Worm (Caenorhabditis elegans) whole organism, midembryonic: ENCODE results near the gene Y66A7A.4.

Experiments
- T22C8.4 ChIP-seq: fragments of 200-800 bp; sonication (Bioruptor generic); IDR thresholded peaks from 2 replicates; pipeline ENCODE4 v1.3.6; 2022; ENCODE audit warnings: missing genetic modification characterization, missing compliant biosample characterization
- cog-1 ChIP-seq: sonication (generic microtip); optimal IDR thresholded peaks from 2 replicates; lab custom pipeline; 2016; ENCODE audit warnings: missing genetic modification characterization, missing compliant biosample characterization
- flt-1 ChIP-seq: fragments of 200-800 bp; sonication (Bioruptor generic); IDR thresholded peaks from 2 replicates; pipeline ENCODE4 v1.3.6; 2022; ENCODE audit warnings: missing genetic modification characterization, missing compliant biosample characterization
- klf-2 ChIP-seq: fragments of 200-800 bp; sonication (Bioruptor generic); conservative IDR thresholded peaks from 2 replicates; pipeline ENCODE4 v1.3.6; 2022; ENCODE audit warnings: missing genetic modification reagents, missing genetic modification characterization, missing compliant biosample characterization
- med-1 ChIP-seq: sonication (generic microtip); optimal IDR thresholded peaks from 2 replicates; lab custom pipeline; 2017; ENCODE audit warnings: missing genetic modification characterization, mild to moderate bottlenecking, missing compliant biosample characterization, antibody characterized with exemption, missing genetic modification reagents; ENCODE audit not compliant: insufficient read depth
- ref-1 ChIP-seq: fragments of 200-800 bp; sonication (Bioruptor generic); conservative IDR thresholded peaks from 2 replicates; pipeline ENCODE4 v1.3.6; 2022; ENCODE audit warnings: missing genetic modification reagents, missing genetic modification characterization, missing compliant biosample characterization
- tab-1 ChIP-seq: fragments of 200-800 bp; sonication (Bioruptor generic); IDR thresholded peaks from 2 replicates; pipeline ENCODE4 v1.3.6; 2022; ENCODE audit warnings: missing genetic modification characterization, missing compliant biosample characterization
- ztf-23 ChIP-seq: fragments of 200-800 bp; sonication (Bioruptor generic); IDR thresholded peaks from 2 replicates; pipeline ENCODE4 v1.3.6; 2022; ENCODE audit warnings: missing genetic modification reagents, missing genetic modification characterization, missing compliant biosample characterization
- ztf-29 ChIP-seq: fragments of 200-800 bp; sonication (Bioruptor generic); IDR thresholded peaks from 2 replicates; pipeline ENCODE4 v1.3.6; 2022; ENCODE audit warnings: missing genetic modification reagents, missing genetic modification characterization, missing compliant biosample characterization

Gene Y66A7A.4

DNA sequence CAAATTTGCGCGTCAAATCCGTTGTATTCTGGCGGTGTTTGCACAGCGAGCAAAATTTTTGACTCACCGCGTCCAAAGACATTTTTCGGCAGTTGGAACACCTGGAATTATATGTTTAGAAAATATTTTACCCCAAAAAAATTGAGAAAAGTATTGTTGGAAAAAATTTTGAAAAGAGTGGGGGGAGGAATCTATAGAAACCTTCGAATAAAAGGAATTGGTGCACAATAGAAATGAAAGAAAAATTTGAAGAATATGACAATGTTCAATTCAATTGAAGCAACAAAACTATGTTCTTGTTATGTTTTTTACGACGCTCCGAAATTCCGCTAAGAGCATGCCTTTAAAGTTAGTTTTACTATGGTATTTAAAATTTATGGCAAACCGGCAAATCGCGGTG, 16.9 kb downstream of the Y66A7A.4 start, which contains the start of gene Y66A7A.7:
TSS of gene Y66A7A.7 (minus strand) at position 101 of the 400 bp plus-strand sequence.
- TF ChIP-seq klf-2 (no peak), T22C8.4 (GFP tag; lab: Robert Waterston, UW) (no peak), ztf-29 (GFP tag; lab: Robert Waterston, UW) (no peak), tab-1 (no peak), med-1 (GFP tag; lab: Kevin White, UChicago) (no peak)

DNA sequence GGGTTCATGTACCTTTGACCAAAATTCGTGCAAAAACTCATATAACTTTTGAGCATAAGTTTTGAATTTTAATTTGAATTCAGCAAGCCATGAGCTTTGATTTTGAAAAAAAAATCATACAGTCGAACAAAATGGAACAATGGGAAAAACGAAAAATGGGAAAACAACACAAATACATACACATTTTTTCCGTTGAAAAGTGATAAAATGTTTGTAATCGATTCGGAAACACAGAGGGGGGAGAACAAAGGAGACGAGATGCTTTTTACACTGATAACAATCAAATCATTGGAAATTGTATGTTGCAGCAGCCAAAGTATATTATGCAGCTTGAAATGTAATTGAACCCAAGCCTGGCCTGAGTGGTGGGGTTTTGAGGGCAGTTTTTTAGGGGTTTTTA, 18.7 kb downstream of the Y66A7A.4 start:
- TF ChIP-seq ref-1 (GFP tag; lab: Robert Waterston, UW), result no peak
- TF ChIP-seq tab-1, result no peak
- TF ChIP-seq flt-1 (GFP tag; lab: Robert Waterston, UW), result no peak
- no peak for TF ChIP-seq T22C8.4 (GFP tag; lab: Robert Waterston, UW)
- TF ChIP-seq med-1 (GFP tag; lab: Kevin White, UChicago), result no peak
- TF ChIP-seq ztf-23 (GFP tag; lab: Robert Waterston, UW), result no peak
- no peak for TF ChIP-seq ztf-29 (GFP tag; lab: Robert Waterston, UW)
- TF ChIP-seq klf-2, result no peak
- TF ChIP-seq cog-1 (tag; lab: Kevin White, UChicago), result no peak

- TF ChIP-seq tab-1, result no peak
- no peak for TF ChIP-seq ztf-29 (GFP tag; lab: Robert Waterston, UW)
- TF ChIP-seq T22C8.4 (GFP tag; lab: Robert Waterston, UW), result no peak
- TF ChIP-seq cog-1 (tag; lab: Kevin White, UChicago), result no peak
- no peak for TF ChIP-seq ref-1 (GFP tag; lab: Robert Waterston, UW)
- no peak for TF ChIP-seq klf-2
- no peak for TF ChIP-seq ztf-23 (GFP tag; lab: Robert Waterston, UW)
- TF ChIP-seq flt-1 (GFP tag; lab: Robert Waterston, UW), result no peak
- TF ChIP-seq med-1 (GFP tag; lab: Kevin White, UChicago), result no peak
Measured at ce11 chrIII:11632376-11632775, 20.0 kb downstream of the Y66A7A.4 start.

ce11 chrIII:11633444-11633843, 21.0 kb downstream of the Y66A7A.4 start:
- TF ChIP-seq ztf-23 (GFP tag; lab: Robert Waterston, UW), result no peak
- no peak for TF ChIP-seq cog-1 (tag; lab: Kevin White, UChicago)
- TF ChIP-seq flt-1 (GFP tag; lab: Robert Waterston, UW), result no peak
- TF ChIP-seq ztf-29 (GFP tag; lab: Robert Waterston, UW), result no peak
- no peak for TF ChIP-seq klf-2
- no peak for TF ChIP-seq ref-1 (GFP tag; lab: Robert Waterston, UW)
- TF ChIP-seq tab-1, result no peak

DNA sequence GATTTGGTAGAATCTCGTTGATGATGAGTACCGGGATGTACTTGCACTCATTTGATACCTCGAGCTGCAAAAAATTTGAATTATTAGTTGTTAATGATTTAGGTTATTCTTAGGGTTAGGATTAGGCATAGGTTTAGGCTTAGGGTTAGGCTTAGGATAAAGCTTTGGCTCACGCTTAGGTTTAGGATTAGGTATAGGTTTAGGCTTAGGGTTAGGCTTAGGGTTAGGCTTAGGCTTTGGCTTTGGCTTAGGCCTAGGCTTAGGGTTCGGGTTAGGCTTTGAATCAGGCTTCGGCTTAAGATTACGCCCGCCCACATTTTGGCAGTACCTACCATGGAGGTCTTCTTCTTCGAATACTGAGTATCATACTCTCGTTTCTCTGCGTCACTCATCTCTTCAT, 22.6 kb downstream of the Y66A7A.4 start:
- TF ChIP-seq T22C8.4 (GFP tag; lab: Robert Waterston, UW), result no peak

DNA sequence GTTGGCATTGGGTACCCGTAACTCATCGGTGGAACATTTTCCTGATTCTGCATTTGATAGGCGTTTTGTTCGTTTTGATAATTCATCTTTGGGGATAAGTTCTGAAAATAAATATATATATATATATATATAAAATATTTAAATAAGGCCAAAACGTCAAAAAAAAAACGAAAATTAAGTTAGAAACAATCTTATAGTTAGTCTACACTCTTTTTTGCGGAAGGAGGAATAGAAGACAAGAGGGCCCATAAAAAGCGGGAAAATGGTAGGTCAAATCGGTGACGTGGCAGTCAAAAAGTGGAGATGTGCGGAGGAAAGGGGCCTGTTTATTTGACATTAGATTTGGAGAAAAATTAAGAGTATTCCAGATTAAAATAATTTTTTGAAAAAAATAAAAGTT, 24.3 kb downstream of the Y66A7A.4 start, which contains the start of gene tbx-33:
TSS of gene tbx-33 (minus strand) at position 101 of the 400 bp plus-strand sequence.
- no peak for TF ChIP-seq ztf-23 (GFP tag; lab: Robert Waterston, UW)
- TF ChIP-seq ref-1 (GFP tag; lab: Robert Waterston, UW), result no peak
- no peak for TF ChIP-seq cog-1 (tag; lab: Kevin White, UChicago)
- TF ChIP-seq klf-2, result no peak
- no peak for TF ChIP-seq med-1 (GFP tag; lab: Kevin White, UChicago)
- TF ChIP-seq T22C8.4 (GFP tag; lab: Robert Waterston, UW), result no peak
- TF ChIP-seq tab-1, result no peak
- TF ChIP-seq ztf-29 (GFP tag; lab: Robert Waterston, UW), result no peak
- no peak for TF ChIP-seq flt-1 (GFP tag; lab: Robert Waterston, UW)

ce11 chrIII:11641347-11641746, 28.9 kb downstream of the Y66A7A.4 start:
- TF ChIP-seq tab-1 (no peak), cog-1 (tag; lab: Kevin White, UChicago) (no peak), ref-1 (GFP tag; lab: Robert Waterston, UW) (no peak), med-1 (GFP tag; lab: Kevin White, UChicago) (no peak), flt-1 (GFP tag; lab: Robert Waterston, UW) (no peak), T22C8.4 (GFP tag; lab: Robert Waterston, UW) (no peak)

DNA sequence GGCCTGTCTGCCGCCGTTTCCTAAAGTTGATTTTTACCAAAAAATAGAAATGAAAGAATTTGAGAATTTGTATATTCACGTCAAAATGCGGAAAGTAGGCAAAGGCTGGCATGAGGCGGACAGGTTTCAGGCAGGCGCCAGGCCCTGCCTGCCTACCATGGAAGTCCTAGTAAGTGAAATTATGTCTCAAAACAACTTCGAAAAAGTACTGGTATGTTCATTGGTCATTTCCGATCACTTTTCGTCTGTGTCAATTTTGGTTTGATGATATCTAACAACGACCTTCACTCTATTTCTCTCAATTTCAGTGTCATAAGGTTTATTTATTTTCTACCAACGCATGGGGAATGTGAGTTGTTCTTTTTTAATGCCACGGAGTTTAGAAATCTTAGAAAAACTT, 37.7 kb downstream of the Y66A7A.4 start, which contains the start of gene faah-6:
TSS of gene faah-6 (plus strand) at position 301 of the 400 bp plus-strand sequence.
- no peak for TF ChIP-seq flt-1 (GFP tag; lab: Robert Waterston, UW)
- no peak for TF ChIP-seq ref-1 (GFP tag; lab: Robert Waterston, UW)
- TF ChIP-seq klf-2, result no peak
- TF ChIP-seq tab-1, result no peak
- no peak for TF ChIP-seq ztf-29 (GFP tag; lab: Robert Waterston, UW)
- TF ChIP-seq med-1 (GFP tag; lab: Kevin White, UChicago), result no peak
- TF ChIP-seq T22C8.4 (GFP tag; lab: Robert Waterston, UW), result no peak
- TF ChIP-seq cog-1 (tag; lab: Kevin White, UChicago), result no peak
- no peak for TF ChIP-seq ztf-23 (GFP tag; lab: Robert Waterston, UW)

DNA sequence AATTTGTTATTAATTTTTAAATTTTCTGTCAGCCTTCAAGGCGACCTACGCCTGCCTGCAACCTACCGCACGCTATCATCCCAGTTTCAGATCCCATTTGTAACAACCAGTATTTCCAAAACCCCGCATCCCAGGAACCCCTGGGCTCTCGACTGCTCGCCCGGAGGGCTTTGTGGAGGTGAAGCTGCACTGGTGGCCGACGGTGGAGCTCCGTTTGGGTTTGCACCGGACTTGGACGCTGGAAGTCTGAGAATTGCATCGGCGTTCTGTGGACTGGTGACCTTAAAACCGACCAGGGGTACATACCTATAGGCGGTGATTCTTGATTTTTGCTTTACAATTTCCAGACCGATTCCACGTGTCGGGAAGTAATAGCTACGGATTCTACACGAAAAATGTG, 39.0 kb downstream of the Y66A7A.4 start:
- TF ChIP-seq klf-2 (no peak), T22C8.4 (GFP tag; lab: Robert Waterston, UW) (no peak), flt-1 (GFP tag; lab: Robert Waterston, UW) (no peak), ref-1 (GFP tag; lab: Robert Waterston, UW) (no peak), tab-1 (no peak), ztf-29 (GFP tag; lab: Robert Waterston, UW) (no peak), med-1 (GFP tag; lab: Kevin White, UChicago) (no peak), cog-1 (tag; lab: Kevin White, UChicago) (no peak), ztf-23 (GFP tag; lab: Robert Waterston, UW) (no peak)

DNA sequence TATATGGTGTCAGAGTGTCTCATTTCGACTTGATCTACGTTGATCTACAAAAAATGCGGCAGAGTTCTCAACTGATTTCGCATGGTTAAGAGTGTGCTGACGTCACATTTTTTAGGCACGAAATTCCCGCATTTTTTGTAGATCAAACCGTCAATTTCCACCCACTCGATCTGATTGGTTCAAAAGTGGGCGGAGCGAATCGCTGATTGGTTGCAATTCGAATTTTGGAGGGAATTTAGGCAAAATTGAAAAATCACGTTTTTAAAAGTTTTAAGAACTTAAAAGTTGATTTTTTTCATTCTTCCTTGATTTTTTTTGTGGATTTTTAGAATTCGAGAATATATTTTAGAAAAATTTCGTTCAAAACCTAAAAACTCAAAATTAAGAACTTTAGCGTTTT, 44.0 kb downstream of the Y66A7A.4 start:
- TF ChIP-seq klf-2 (no peak), cog-1 (tag; lab: Kevin White, UChicago) (no peak), med-1 (GFP tag; lab: Kevin White, UChicago) (no peak), ztf-23 (GFP tag; lab: Robert Waterston, UW) (no peak), ref-1 (GFP tag; lab: Robert Waterston, UW) (no peak), T22C8.4 (GFP tag; lab: Robert Waterston, UW) (no peak), flt-1 (GFP tag; lab: Robert Waterston, UW) (no peak), ztf-29 (GFP tag; lab: Robert Waterston, UW) (no peak), tab-1 (no peak)
